Comparison of ENCODE assay signal across 3 worm cellular contexts in the genomic region with DNA sequence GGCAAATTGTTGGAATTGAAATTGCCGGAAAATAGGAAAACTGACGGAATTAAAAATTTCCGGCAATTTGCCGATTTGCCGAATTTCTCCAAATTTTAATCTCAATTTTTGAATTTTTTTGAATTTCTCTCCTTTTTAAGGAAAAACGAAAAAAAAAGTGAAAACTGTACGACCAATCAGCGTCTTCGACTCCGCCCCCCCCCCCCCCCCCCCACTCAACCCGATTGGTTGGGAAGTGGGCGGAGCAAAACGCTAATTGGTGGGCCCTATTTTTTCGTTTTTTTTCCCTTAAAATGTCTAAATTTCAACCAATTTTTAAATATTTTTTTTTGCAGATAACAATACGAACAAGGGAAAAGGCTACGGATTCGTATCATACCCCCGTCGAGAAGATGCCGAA.
TF ChIP-seq lines count a peak whose summit lies in the region.

No protein-coding gene starts in this region.

TF ChIP-seq in whole organism, L1 larva, 84 proteins besides CTCF, POLR2A, EP300 and RAD21:
- TF ChIP-seq rnt-1 (tag; optimal IDR thresholded peaks at IDR 0.05; lab: Kevin White, UChicago) (no peak), fkh-10 (GFP tag; optimal IDR thresholded peaks at IDR 0.05; lab: Kevin White, UChicago) (no peak), ceh-8 (GFP tag; optimal IDR thresholded peaks at IDR 0.05; lab: Kevin White, UChicago) (peak; percentile 16), hpl-2 (GFP tag; optimal IDR thresholded peaks at IDR 0.05; lab: Kevin White, UChicago) (no peak)

TF ChIP-seq in whole organism, L4 larva, 104 proteins besides CTCF, POLR2A, EP300 and RAD21:
- peak; percentile 73 for TF ChIP-seq set-16 (GFP tag; IDR thresholded peaks at IDR 0.05; lab: Robert Waterston, UW)
- no peak for TF ChIP-seq vab-7 (GFP tag; IDR thresholded peaks at IDR 0.05; lab: Robert Waterston, UW)
- no peak for TF ChIP-seq sdz-12 (GFP tag; optimal IDR thresholded peaks at IDR 0.05; lab: Kevin White, UChicago)
TF ChIP-seq in whole organism, L4 larva: peak in this region for 1.

TF ChIP-seq in whole organism, young adult, 124 proteins besides CTCF, POLR2A, EP300 and RAD21:
- 0 out of 2 replicates have a peak, but pooled peaks have one; percentile 38 for TF ChIP-seq mcd-1 (GFP tag; IDR thresholded peaks at IDR 0.05; lab: Robert Waterston, UW)
- no peak for TF ChIP-seq unc-130 (GFP tag; optimal IDR thresholded peaks at IDR 0.05; lab: Kevin White, UChicago)
- TF ChIP-seq nhr-120 (GFP tag; IDR thresholded peaks at IDR 0.05; lab: Robert Waterston, UW): no peak
- TF ChIP-seq zfh-2 (GFP tag; conservative IDR thresholded peaks at IDR 0.05; lab: Robert Waterston, UW): peak; percentile 72
- TF ChIP-seq mes-4 (tag; optimal IDR thresholded peaks at IDR 0.05; lab: Kevin White, UChicago): no peak
- peak; percentile 85 for TF ChIP-seq egrh-3 (GFP tag; IDR thresholded peaks at IDR 0.05; lab: Robert Waterston, UW)
